Worm (Caenorhabditis elegans): ENCODE data around the gene rps-11.

DNA sequence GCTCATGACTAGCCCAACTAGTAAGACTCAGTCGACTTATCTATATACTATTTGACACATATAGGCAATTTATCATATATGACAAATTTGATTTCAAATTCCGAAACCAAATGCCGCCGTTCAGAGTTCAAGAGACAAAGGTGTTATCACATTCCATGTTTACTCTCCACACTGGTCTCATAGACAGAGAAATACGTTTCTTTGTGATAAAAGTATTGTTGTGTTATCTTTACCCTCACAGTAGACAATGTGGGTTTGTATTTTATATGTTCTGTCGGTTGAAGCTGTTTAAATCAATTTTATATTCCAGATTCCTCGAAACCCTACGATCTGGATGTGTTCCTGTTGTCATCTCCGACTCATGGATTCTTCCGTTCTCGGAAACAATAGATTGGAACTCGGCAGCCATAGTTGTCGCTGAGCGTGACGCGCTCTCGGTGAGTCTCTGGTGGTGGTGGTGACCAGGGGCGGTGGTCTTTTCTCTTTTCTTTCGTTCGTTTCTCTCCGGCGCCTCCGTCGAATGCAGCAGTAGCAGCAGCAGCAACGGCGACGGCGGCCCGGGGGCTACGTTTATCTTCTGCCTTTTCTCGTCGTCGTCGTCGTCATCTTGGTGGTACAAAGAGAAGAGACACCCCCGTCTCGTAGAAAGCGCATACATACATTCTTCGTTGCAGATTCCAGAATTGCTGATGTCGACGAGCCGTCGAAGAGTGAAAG, 19.8 kb upstream of the rps-11 start:
- no peak for TF ChIP-seq cebp-1 (GFP tag; IDR thresholded peaks at IDR 0.05)
- no peak for TF ChIP-seq cebp-1 (tag; optimal IDR thresholded peaks at IDR 0.05)
- TF ChIP-seq ztf-28 (GFP tag; IDR thresholded peaks at IDR 0.05) = no peak
- TF ChIP-seq ceh-79 (tag; optimal IDR thresholded peaks at IDR 0.05) = no peak
- TF ChIP-seq unc-130 (GFP tag; optimal IDR thresholded peaks at IDR 0.05) = no peak
- no peak for TF ChIP-seq snpc-1.3 (tag; optimal IDR thresholded peaks at IDR 0.05; ENCODE audit: insufficient read depth)
- TF ChIP-seq unc-62 (GFP tag; optimal IDR thresholded peaks at IDR 0.05) = no peak
- peak; percentile 84 for TF ChIP-seq zfh-2 (GFP tag; conservative IDR thresholded peaks at IDR 0.05)
- no peak for TF ChIP-seq pha-4 (tag; optimal IDR thresholded peaks at IDR 0.05)
- no peak for TF ChIP-seq pbrm-1 (GFP tag; IDR thresholded peaks at IDR 0.05)
- peak; percentile 6 for TF ChIP-seq nhr-80 (tag; optimal IDR thresholded peaks at IDR 0.05)
- no peak for TF ChIP-seq madf-10 (tag; optimal IDR thresholded peaks at IDR 0.05)
- no peak for TF ChIP-seq nhr-179 (tag; optimal IDR thresholded peaks at IDR 0.05)

Data from whole organism, young adult.